Worm (Caenorhabditis elegans) whole organism, L4 larva: ENCODE data around the gene F01F1.3.

Experiments
- F10B5.3 ChIP-seq: sonication (generic microtip); optimal IDR thresholded peaks from 2 replicates; lab custom pipeline; 2016; ENCODE audit warnings: mild to moderate bottlenecking, missing genetic modification characterization, missing compliant biosample characterization
- F26F4.8 ChIP-seq: fragments of 200-800 bp; sonication (Bioruptor generic); conservative IDR thresholded peaks from 2 replicates; pipeline ENCODE4 v1.3.6; 2022; ENCODE audit warnings: missing genetic modification characterization, missing compliant biosample characterization
- T20F7.1 ChIP-seq: fragments of 200-800 bp; sonication (Bioruptor generic); optimal IDR thresholded peaks from 2 replicates; lab custom pipeline; 2018; ENCODE audit warnings: mild to moderate bottlenecking, missing genetic modification characterization, missing compliant biosample characterization
- Y105C5A.15 ChIP-seq: fragments of 200-800 bp; sonication (Bioruptor generic); IDR thresholded peaks from 2 replicates; pipeline ENCODE4 v1.3.6; 2022; ENCODE audit warnings: missing genetic modification characterization, missing compliant biosample characterization
- Y5F2A.4 ChIP-seq: fragments of 200-800 bp; sonication (Bioruptor generic); optimal IDR thresholded peaks from 2 replicates; lab custom pipeline; 2018; ENCODE audit warnings: mild to moderate bottlenecking, missing genetic modification characterization, missing compliant biosample characterization
- ZK337.2 ChIP-seq: fragments of 200-800 bp; sonication (Bioruptor generic); IDR thresholded peaks from 2 replicates; pipeline ENCODE4 v1.3.6; 2022; ENCODE audit warnings: missing genetic modification reagents, missing genetic modification characterization, missing compliant biosample characterization
- ZK546.5 ChIP-seq, 2 experiments: sonication (generic microtip); optimal IDR thresholded peaks; 2 replicates each; lab custom pipeline; 2017; ENCODE audit warnings: missing biosample characterization in 2 of 2, missing genetic modification characterization in 2 of 2
- aha-1 ChIP-seq: fragments of 150-350 bp; peaks from one replicate; lab custom pipeline; 2014; ENCODE audit warnings: missing biosample characterization, missing genetic modification characterization
- ama-1 ChIP-seq: fragments of 150-350 bp; optimal IDR thresholded peaks from 2 replicates; lab custom pipeline; 2014; ENCODE audit warnings: inconsistent platforms, mixed read lengths
- attf-4 ChIP-seq: sonication (generic microtip); optimal IDR thresholded peaks from 3 replicates; lab custom pipeline; 2017; ENCODE audit warnings: missing biosample characterization, missing genetic modification characterization
- daf-16 ChIP-seq, 3 experiments: sonication (generic microtip); optimal IDR thresholded peaks; 2 replicates each; lab custom pipeline; 2016 to 2017; ENCODE audit warnings: missing genetic modification characterization in 3 of 3, missing genetic modification reagents in 3 of 3, mild to moderate bottlenecking in 2 of 3, missing compliant biosample characterization in 2 of 3, missing biosample characterization in 1 of 3, moderate library complexity in 1 of 3
- dmd-8 ChIP-seq: fragments of 200-800 bp; sonication (Bioruptor generic); IDR thresholded peaks from 2 replicates; pipeline ENCODE4 v1.3.6; 2022; ENCODE audit warnings: missing genetic modification characterization, missing compliant biosample characterization
- dmd-9 ChIP-seq: fragments of 200-800 bp; sonication (Bioruptor generic); IDR thresholded peaks from 2 replicates; pipeline ENCODE4 v1.3.6; 2022; ENCODE audit warnings: missing genetic modification reagents, missing genetic modification characterization, missing compliant biosample characterization
- dpl-1 ChIP-seq: fragments of 150-350 bp; optimal IDR thresholded peaks from 2 replicates; lab custom pipeline; 2014; ENCODE audit warnings: missing biosample characterization, missing genetic modification reagents, missing genetic modification characterization
- dve-1 ChIP-seq: sonication (generic microtip); optimal IDR thresholded peaks from 2 replicates; lab custom pipeline; 2017; ENCODE audit warnings: antibody characterized with exemption, mild to moderate bottlenecking, missing genetic modification characterization, missing compliant biosample characterization; ENCODE audit not compliant: insufficient read depth
- fkh-10 ChIP-seq: fragments of 150-350 bp; optimal IDR thresholded peaks from 2 replicates; lab custom pipeline; 2014; ENCODE audit warnings: missing biosample characterization, missing genetic modification reagents, missing genetic modification characterization
- hlh-30 ChIP-seq: sonication (generic microtip); optimal IDR thresholded peaks from 2 replicates; lab custom pipeline; 2017; ENCODE audit warnings: antibody characterized with exemption, mild to moderate bottlenecking, missing genetic modification characterization, missing compliant biosample characterization; ENCODE audit not compliant: insufficient read depth
- hmg-1.1 ChIP-seq: fragments of 200-800 bp; sonication (Bioruptor generic); IDR thresholded peaks from 2 replicates; pipeline ENCODE4 v1.3.6; 2022; ENCODE audit warnings: missing genetic modification reagents, missing genetic modification characterization, missing compliant biosample characterization
- lin-39 ChIP-seq: fragments of 150-350 bp; optimal IDR thresholded peaks from 2 replicates; lab custom pipeline; 2014; ENCODE audit warnings: missing biosample characterization, missing genetic modification reagents, missing genetic modification characterization
- lsy-2 ChIP-seq, 2 experiments: fragments of 150-350 bp in 1 of 2; sonication (generic microtip) in 1 of 2; optimal IDR thresholded peaks; 2 replicates each; lab custom pipeline; 2014 to 2017; ENCODE audit warnings: missing biosample characterization in 2 of 2, missing genetic modification characterization in 2 of 2
- madf-5 ChIP-seq, 2 experiments: fragments of 200-800 bp; sonication (Bioruptor generic); IDR thresholded peaks; 2 replicates each; pipeline ENCODE4 v1.3.6; 2022; ENCODE audit warnings: missing compliant biosample characterization in 2 of 2, missing genetic modification characterization in 2 of 2
- madf-9 ChIP-seq: fragments of 200-800 bp; sonication (Bioruptor generic); conservative IDR thresholded peaks from 2 replicates; pipeline ENCODE4 v1.3.6; 2022; ENCODE audit warnings: missing genetic modification reagents, missing genetic modification characterization, missing compliant biosample characterization
- mdt-29 ChIP-seq: fragments of 200-800 bp; sonication (Bioruptor generic); IDR thresholded peaks from 2 replicates; pipeline ENCODE4 v1.3.6; 2022; ENCODE audit warnings: missing genetic modification reagents, missing genetic modification characterization, missing compliant biosample characterization
- mes-2 ChIP-seq: sonication (generic microtip); optimal IDR thresholded peaks from 2 replicates; lab custom pipeline; 2016; ENCODE audit warnings: missing genotype, mild to moderate bottlenecking, missing genetic modification characterization, missing compliant biosample characterization; ENCODE audit not compliant: poor library complexity, severe bottlenecking
- nhr-10 ChIP-seq: fragments of 150-350 bp; optimal IDR thresholded peaks from 2 replicates; lab custom pipeline; 2014; ENCODE audit warnings: missing biosample characterization, missing genetic modification characterization
- nhr-102 ChIP-seq: sonication (generic microtip); optimal IDR thresholded peaks from 2 replicates; lab custom pipeline; 2016; ENCODE audit warnings: mild to moderate bottlenecking, missing genetic modification characterization, moderate library complexity, missing compliant biosample characterization
- nhr-25 ChIP-seq: sonication (generic microtip); optimal IDR thresholded peaks from 2 replicates; lab custom pipeline; 2017; ENCODE audit warnings: missing genetic modification characterization, mild to moderate bottlenecking, missing compliant biosample characterization, antibody characterized with exemption, moderate library complexity, borderline replicate concordance; ENCODE audit not compliant: insufficient read depth
- nhr-28 ChIP-seq: fragments of 150-350 bp; optimal IDR thresholded peaks from 2 replicates; lab custom pipeline; 2014; ENCODE audit warnings: missing biosample characterization, missing genetic modification characterization
- nhr-48 ChIP-seq: sonication (generic microtip); optimal IDR thresholded peaks from 2 replicates; lab custom pipeline; 2016; ENCODE audit warnings: mild to moderate bottlenecking, missing genetic modification characterization, missing compliant biosample characterization
- nhr-6 ChIP-seq: fragments of 150-350 bp; optimal IDR thresholded peaks from 2 replicates; lab custom pipeline; 2014; ENCODE audit warnings: missing biosample characterization, missing genetic modification characterization
- nhr-77 ChIP-seq: fragments of 150-350 bp; optimal IDR thresholded peaks from 2 replicates; lab custom pipeline; 2014; ENCODE audit warnings: missing biosample characterization, missing genetic modification characterization
- pha-4 ChIP-seq, 2 experiments: fragments of 150-350 bp in 1 of 2; fragments of 200-800 bp in 1 of 2; sonication (Bioruptor generic) in 1 of 2; IDR thresholded peaks in 1 of 2; optimal IDR thresholded peaks in 1 of 2; 2 replicates each; pipeline versions ENCODE4 v1.3.6 to Lab custom; 2014 to 2022; ENCODE audit warnings: missing genetic modification characterization in 2 of 2, missing genetic modification reagents in 2 of 2, missing biosample characterization in 1 of 2, missing compliant biosample characterization in 1 of 2
- set-16 ChIP-seq: fragments of 200-800 bp; sonication (Bioruptor generic); IDR thresholded peaks from 2 replicates; pipeline ENCODE4 v1.3.6; 2022; ENCODE audit warnings: missing genetic modification reagents, missing genetic modification characterization, missing compliant biosample characterization
- skn-1 ChIP-seq: fragments of 150-350 bp; optimal IDR thresholded peaks from 2 replicates; lab custom pipeline; 2014; ENCODE audit warnings: missing biosample characterization, missing genetic modification characterization
- snpc-4 ChIP-seq: fragments of 150-350 bp; optimal IDR thresholded peaks from 2 replicates; lab custom pipeline; 2014; ENCODE audit warnings: missing biosample characterization, missing genetic modification characterization
- spr-1 ChIP-seq: sonication (generic microtip); optimal IDR thresholded peaks from 2 replicates; lab custom pipeline; 2016; ENCODE audit warnings: mild to moderate bottlenecking, missing genetic modification characterization, missing compliant biosample characterization
- spr-3 ChIP-seq: fragments of 200-800 bp; sonication (Bioruptor generic); optimal IDR thresholded peaks from 2 replicates; lab custom pipeline; 2018; ENCODE audit warnings: mild to moderate bottlenecking, missing genetic modification characterization, missing compliant biosample characterization
- tra-1 ChIP-seq: fragments of 200-800 bp; sonication (Bioruptor generic); IDR thresholded peaks from 2 replicates; pipeline ENCODE4 v1.3.6; 2022; ENCODE audit warnings: missing genetic modification reagents, missing genetic modification characterization, missing compliant biosample characterization
- unc-62 ChIP-seq, 3 experiments: fragments of 150-350 bp in 1 of 3; sonication (generic microtip); optimal IDR thresholded peaks in 2 of 3; peaks in 1 of 3; 1 replicate in 1 of 3; 2 replicates in 2 of 3; lab custom pipeline; 2014 to 2017; ENCODE audit warnings: missing biosample characterization in 3 of 3, missing genetic modification characterization in 3 of 3, missing genetic modification reagents in 3 of 3, missing genotype in 1 of 3

The F01F1.3 gene

DNA sequence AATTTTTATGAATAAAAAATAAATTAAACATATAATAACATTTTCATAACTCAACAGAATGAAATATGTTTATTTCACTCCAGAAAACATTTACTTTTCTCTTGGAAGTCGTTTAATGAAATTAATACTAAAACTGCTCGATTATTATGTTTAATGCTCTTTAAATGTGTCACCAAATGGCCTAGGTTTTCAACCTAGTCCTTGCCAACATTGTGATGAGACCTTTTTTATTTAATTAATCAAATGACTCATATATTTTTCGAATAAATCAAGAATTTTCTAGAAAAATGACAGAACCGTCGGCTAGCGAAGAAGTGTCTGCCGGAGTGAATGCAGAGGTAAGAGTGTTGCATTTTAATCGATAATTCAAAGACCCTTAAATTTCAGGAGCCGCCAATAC is 7.5 kb upstream of the F01F1.3 start, which contains the start of gene rabn-5:
Gene rabn-5 (plus strand): TSS at position 284 of the 400 bp plus-strand sequence.
- peak; percentile 64 for TF ChIP-seq mes-2 (tag; lab: Kevin White, UChicago)
- TF ChIP-seq hlh-30 (tag; lab: Kevin White, UChicago) = peak; percentile 40
- TF ChIP-seq hmg-1.1 (GFP tag; lab: Robert Waterston, UW) = no peak
- TF ChIP-seq, all 104 proteins: peak for 2

DNA sequence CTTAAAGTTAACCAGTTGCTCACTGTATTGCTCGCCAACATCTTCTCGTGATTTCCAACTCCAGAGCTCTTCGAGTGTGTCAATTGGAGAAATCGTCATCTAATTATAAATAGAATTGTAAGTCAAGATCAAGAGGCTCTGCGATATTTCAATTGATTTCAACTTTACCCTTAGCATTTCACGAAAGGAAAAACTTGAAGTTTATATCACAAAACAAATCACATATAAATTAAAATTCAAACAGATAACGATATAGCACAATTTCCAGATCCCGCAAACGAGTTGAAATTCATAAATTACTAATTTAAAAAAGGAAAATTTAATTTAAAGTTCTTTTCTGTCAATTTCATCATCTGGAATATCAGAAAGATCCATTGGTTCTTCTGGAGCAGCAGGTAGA is 3.3 kb upstream of the F01F1.3 start, which contains the start of gene eng-1:
Gene eng-1 (minus strand): TSS at position 101 of the 400 bp plus-strand sequence.
- TF ChIP-seq pha-4 (GFP tag; IDR thresholded peaks at IDR 0.05; lab: Robert Waterston, UW) (no peak), pha-4 (tag; optimal IDR thresholded peaks at IDR 0.05; lab: Kevin White, UChicago) (no peak), nhr-10 (tag; lab: Kevin White, UChicago) (no peak), aha-1 (tag; lab: Kevin White, UChicago) (peak; percentile 58), tra-1 (GFP tag; lab: Robert Waterston, UW) (no peak), Y105C5A.15 (no peak), lin-39 (no peak), unc-62 (GFP tag; optimal IDR thresholded peaks at IDR 0.05 in 1 of 2; lab: Kevin White, UChicago) (no peak), unc-62 (tag; optimal IDR thresholded peaks at IDR 0.05; lab: Kevin White, UChicago) (no peak), dve-1 (tag; lab: Kevin White, UChicago) (no peak)

DNA sequence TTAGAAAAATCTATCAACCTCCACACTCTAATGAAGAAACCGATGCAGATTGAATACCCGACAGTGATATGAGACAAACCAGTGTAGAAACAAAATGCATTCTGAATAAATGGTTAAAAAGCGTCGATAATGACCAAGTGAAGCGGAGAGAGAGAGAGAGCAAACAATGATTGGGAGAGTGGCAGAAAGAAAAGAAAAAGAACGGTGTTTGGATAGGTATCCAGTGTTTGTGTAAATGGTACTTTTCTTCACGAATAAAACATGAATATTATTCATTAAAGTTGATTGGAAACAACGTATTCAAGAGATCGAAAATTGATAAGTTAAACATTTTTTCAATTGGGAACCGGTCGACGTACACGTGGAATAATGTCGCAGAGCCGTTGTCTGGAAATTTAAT is 2.3 kb upstream of the F01F1.3 start, which contains the start of gene F01F1.15:
Gene F01F1.15 (minus strand): TSS at position 101 of the 400 bp plus-strand sequence.
- no peak for TF ChIP-seq madf-9 (GFP tag; lab: Robert Waterston, UW)
- no peak for TF ChIP-seq dmd-9 (GFP tag; lab: Robert Waterston, UW)
- no peak for TF ChIP-seq nhr-28 (tag; lab: Kevin White, UChicago)
- no peak for TF ChIP-seq pha-4 (GFP tag; IDR thresholded peaks at IDR 0.05; lab: Robert Waterston, UW)
- TF ChIP-seq pha-4 (tag; optimal IDR thresholded peaks at IDR 0.05; lab: Kevin White, UChicago) = no peak
- no peak for TF ChIP-seq madf-5 (GFP tag; IDR thresholded peaks at IDR 0.05; lab: Robert Waterston, UW)
- TF ChIP-seq F26F4.8 (GFP tag; lab: Robert Waterston, UW) = no peak
- TF ChIP-seq ama-1 = no peak
- TF ChIP-seq dmd-8 = no peak
- no peak for TF ChIP-seq nhr-48 (tag; lab: Kevin White, UChicago)
- no peak for TF ChIP-seq lsy-2 (tag; optimal IDR thresholded peaks at IDR 0.05; lab: Kevin White, UChicago)
- no peak for TF ChIP-seq set-16 (GFP tag; lab: Robert Waterston, UW)
- no peak for TF ChIP-seq ZK546.5 (tag; optimal IDR thresholded peaks at IDR 0.05; lab: Kevin White, UChicago)
- no peak for TF ChIP-seq F10B5.3
- TF ChIP-seq nhr-6 (tag; lab: Kevin White, UChicago) = no peak
- TF ChIP-seq snpc-4 (tag; lab: Kevin White, UChicago) = no peak
- no peak for TF ChIP-seq ZK337.2
- TF ChIP-seq skn-1 (tag; lab: Kevin White, UChicago) = no peak

DNA sequence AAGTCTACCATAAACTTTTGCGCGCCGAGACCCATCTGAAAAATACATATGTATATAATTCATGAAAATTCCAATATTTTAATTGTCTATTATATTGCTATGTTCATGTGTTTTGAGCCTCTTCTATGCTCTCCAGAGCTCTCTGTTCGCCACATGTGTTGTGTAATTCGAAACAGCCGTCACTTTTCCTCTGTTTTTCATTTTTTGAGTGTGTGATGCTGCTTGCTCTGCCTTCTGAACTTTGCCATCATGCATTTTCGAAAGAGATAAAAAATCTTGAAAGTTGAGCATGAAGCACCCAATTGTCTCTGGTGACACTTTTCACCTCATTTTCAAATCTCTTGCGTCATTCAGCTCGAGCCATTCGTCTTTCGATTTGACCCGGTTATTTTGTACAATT is 550 bp downstream of the F01F1.3 start:
- TF ChIP-seq spr-3 (GFP tag; lab: Kevin White, UChicago) = no peak
- TF ChIP-seq unc-62 (GFP tag; optimal IDR thresholded peaks at IDR 0.05 in 1 of 2; lab: Kevin White, UChicago) = peak in 1 of 2 experiments; percentile 87
- TF ChIP-seq unc-62 (tag; optimal IDR thresholded peaks at IDR 0.05; lab: Kevin White, UChicago) = no peak

DNA sequence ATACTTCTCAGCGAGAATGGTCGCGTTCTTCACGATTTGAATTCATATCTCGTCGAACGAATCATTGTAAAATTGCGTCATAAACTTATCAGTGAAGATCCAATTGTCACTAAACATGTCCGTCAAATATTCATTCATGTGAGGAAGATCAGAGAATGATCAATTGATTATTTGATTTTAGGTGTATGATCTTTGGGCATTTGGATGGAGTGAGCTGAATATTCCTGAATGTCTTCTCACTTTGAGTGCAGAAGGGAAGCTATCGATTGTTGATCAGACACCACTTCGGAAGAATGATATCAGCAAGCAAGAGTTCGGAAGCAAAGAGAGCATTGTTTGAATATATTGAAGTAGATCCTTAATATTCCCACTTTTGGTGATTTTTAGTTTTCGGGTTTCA is 2.5 kb downstream of the F01F1.3 start:
- TF ChIP-seq dmd-9 (GFP tag; lab: Robert Waterston, UW) (no peak), nhr-25 (tag; lab: Kevin White, UChicago) (peak; percentile 85), lsy-2 (tag; optimal IDR thresholded peaks at IDR 0.05; lab: Kevin White, UChicago) (peak in 1 of 2 experiments; percentile 62), nhr-102 (tag; lab: Kevin White, UChicago) (peak; percentile 51), Y5F2A.4 (peak; percentile 37), nhr-10 (tag; lab: Kevin White, UChicago) (peak; percentile 64), dve-1 (tag; lab: Kevin White, UChicago) (peak; percentile 96), daf-16 (GFP tag; optimal IDR thresholded peaks at IDR 0.05; lab: Kevin White, UChicago) (no peak), daf-16 (tag; optimal IDR thresholded peaks at IDR 0.05; lab: Kevin White, UChicago) (peak; percentile 58), fkh-10 (GFP tag; lab: Kevin White, UChicago) (no peak), mes-2 (tag; lab: Kevin White, UChicago) (peak; percentile 42), dpl-1 (GFP tag; lab: Kevin White, UChicago) (peak; percentile 11), mdt-29 (GFP tag; lab: Robert Waterston, UW) (peak; percentile 51; the same call in 1 of the 2 replicates), nhr-77 (tag; lab: Kevin White, UChicago) (peak; percentile 61), spr-1 (peak; percentile 22), aha-1 (tag; lab: Kevin White, UChicago) (peak; percentile 92), unc-62 (GFP tag; optimal IDR thresholded peaks at IDR 0.05 in 1 of 2; lab: Kevin White, UChicago) (peak in 1 of 2 experiments; percentile 98), unc-62 (tag; optimal IDR thresholded peaks at IDR 0.05; lab: Kevin White, UChicago) (no peak), set-16 (GFP tag; lab: Robert Waterston, UW) (no peak), attf-4 (tag; lab: Kevin White, UChicago) (no peak), T20F7.1 (GFP tag; lab: Kevin White, UChicago) (peak; percentile 74)
